Fruit fly (Drosophila melanogaster): ENCODE measurements around the gene jvl.

DNA sequence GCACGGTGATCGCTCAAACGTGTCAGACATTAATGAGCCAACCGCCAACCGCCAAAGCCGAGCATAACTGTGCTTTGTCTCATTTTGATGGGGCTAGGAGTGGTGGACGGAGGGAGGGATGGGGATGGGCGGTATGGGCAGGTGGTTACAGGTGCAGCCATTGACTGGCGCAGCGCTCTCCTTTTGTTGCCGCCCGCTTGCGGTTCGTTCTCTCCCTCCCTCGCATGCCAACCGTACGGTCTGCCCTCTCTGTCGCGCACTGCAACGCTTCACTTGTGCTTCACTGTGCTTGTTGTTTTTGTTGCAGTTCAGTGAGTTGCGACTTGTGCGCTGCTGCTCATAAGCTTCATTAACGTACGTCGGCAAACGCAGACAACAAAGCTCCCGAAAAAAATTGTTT is 2.0 kb downstream of the jvl start:
- TF ChIP-seq CG8478 (optimal IDR thresholded peaks at IDR 0.05) (no peak), CTCF (optimal IDR thresholded peaks at IDR 0.05) (no peak)

All from S2 (cell line).